Worm (Caenorhabditis elegans): ENCODE measurements around the gene F47F2.3.
A peak's percentile ranks its signal among the peaks of the same experiment; 100 is the strongest.

DNA sequence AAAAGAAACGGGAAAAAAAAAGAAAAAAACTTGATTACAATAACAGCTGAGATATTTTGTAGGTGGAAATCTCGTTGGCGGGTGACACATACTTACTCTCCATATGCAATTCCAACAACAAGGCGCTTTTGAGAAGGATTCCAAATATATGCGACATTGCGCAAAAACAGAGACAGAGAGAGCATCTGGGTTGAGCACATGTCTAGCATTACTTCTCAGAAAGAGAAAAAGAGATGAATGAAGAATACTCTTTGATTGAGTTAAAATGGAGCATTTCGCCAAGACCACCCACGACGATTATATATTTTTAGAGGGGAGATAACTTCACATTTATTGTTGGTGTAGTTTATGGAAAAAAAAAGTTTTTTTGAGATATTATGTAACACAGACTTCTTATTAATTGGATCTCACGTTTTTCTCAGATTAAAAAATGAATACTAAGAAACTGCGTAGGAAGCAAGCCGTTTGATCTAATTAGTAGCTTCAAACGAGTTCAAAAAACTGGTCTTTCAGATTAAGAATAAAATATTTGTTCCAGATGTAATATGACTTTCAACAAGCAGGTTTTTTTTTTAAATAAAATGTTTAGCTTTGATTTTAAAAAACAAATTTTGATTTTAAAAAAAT is 49.6 kb upstream of the F47F2.3 start:
- TF ChIP-seq ces-1 (GFP tag; optimal IDR thresholded peaks at IDR 0.05), result peak; percentile 77
- no peak for TF ChIP-seq snpc-4 (tag; optimal IDR thresholded peaks at IDR 0.05)
- TF ChIP-seq lin-13 (tag; optimal IDR thresholded peaks at IDR 0.05), result no peak
- TF ChIP-seq unc-120 (tag; optimal IDR thresholded peaks at IDR 0.05; ENCODE audit: poor library complexity, severe bottlenecking), result no peak
- no peak for TF ChIP-seq sem-2 (GFP tag; optimal IDR thresholded peaks at IDR 0.05)
- no peak for TF ChIP-seq ceh-43 (GFP tag; optimal IDR thresholded peaks at IDR 0.05)
- TF ChIP-seq nhr-76 (tag; optimal IDR thresholded peaks at IDR 0.05), result no peak
- no peak for TF ChIP-seq mab-5 (tag; optimal IDR thresholded peaks at IDR 0.05)

Measured in whole organism, mixed stage, embryonic.